Worm (Caenorhabditis elegans) whole organism, early embryonic: ENCODE measurements around the gene C28D4.7.

Experiments used
- B0310.2 ChIP-seq: sonication (generic microtip); optimal IDR thresholded peaks from 2 replicates; lab custom pipeline; 2016; ENCODE audit warnings: mild to moderate bottlenecking, missing genetic modification characterization, missing compliant biosample characterization
- F13C5.2 ChIP-seq: sonication (generic microtip); optimal IDR thresholded peaks from 2 replicates; lab custom pipeline; 2017; ENCODE audit warnings: mild to moderate bottlenecking, missing genetic modification characterization, inconsistent platforms, missing compliant biosample characterization
- aly-1 ChIP-seq: sonication (generic microtip); optimal IDR thresholded peaks from 2 replicates; lab custom pipeline; 2016; ENCODE audit warnings: missing genetic modification characterization, missing compliant biosample characterization
- ama-1 ChIP-seq: fragments of 150-350 bp; optimal IDR thresholded peaks from 2 replicates; lab custom pipeline; 2014
- ceh-13 ChIP-seq: fragments of 200-800 bp; sonication (Bioruptor generic); optimal IDR thresholded peaks from 2 replicates; lab custom pipeline; 2018; ENCODE audit warnings: mild to moderate bottlenecking, missing genetic modification characterization, missing compliant biosample characterization
- ceh-36 ChIP-seq: sonication (generic microtip); optimal IDR thresholded peaks from 2 replicates; lab custom pipeline; 2016; ENCODE audit warnings: missing genetic modification characterization, inconsistent platforms, missing compliant biosample characterization
- ets-7 ChIP-seq: sonication (generic microtip); optimal IDR thresholded peaks from 2 replicates; lab custom pipeline; 2016; ENCODE audit warnings: missing genotype, missing genetic modification characterization, missing compliant biosample characterization
- flt-1 ChIP-seq: fragments of 200-800 bp; sonication (Bioruptor generic); IDR thresholded peaks from 2 replicates; pipeline ENCODE4 v1.3.6; 2022; ENCODE audit warnings: missing genetic modification characterization, missing compliant biosample characterization
- hmbx-1 ChIP-seq: sonication (generic microtip); optimal IDR thresholded peaks from 2 replicates; lab custom pipeline; 2016; ENCODE audit warnings: mild to moderate bottlenecking, missing genetic modification characterization, missing compliant biosample characterization
- hmg-4 ChIP-seq: fragments of 200-800 bp; sonication (Bioruptor generic); optimal IDR thresholded peaks from 2 replicates; lab custom pipeline; 2018; ENCODE audit warnings: mild to moderate bottlenecking, missing genetic modification characterization, missing compliant biosample characterization
- hnd-1 ChIP-seq: sonication (generic microtip); optimal IDR thresholded peaks from 2 replicates; lab custom pipeline; 2016; ENCODE audit warnings: missing genetic modification characterization, missing compliant biosample characterization
- pes-1 ChIP-seq: fragments of 200-800 bp; sonication (Bioruptor generic); IDR thresholded peaks from 2 replicates; pipeline ENCODE4 v1.3.6; 2022; ENCODE audit warnings: missing genetic modification reagents, missing genetic modification characterization, missing compliant biosample characterization
- scrt-1 ChIP-seq: fragments of 200-800 bp; sonication (Bioruptor generic); IDR thresholded peaks from 2 replicates; pipeline ENCODE4 v1.3.6; 2022; ENCODE audit warnings: missing genetic modification characterization, missing compliant biosample characterization
- sea-1 ChIP-seq: fragments of 200-800 bp; sonication (Bioruptor generic); conservative IDR thresholded peaks from 2 replicates; pipeline ENCODE4 v1.3.6; 2022; ENCODE audit warnings: missing genetic modification characterization, missing compliant biosample characterization
- tbx-11 ChIP-seq: fragments of 200-800 bp; sonication (Bioruptor generic); IDR thresholded peaks from 2 replicates; pipeline ENCODE4 v1.3.6; 2022; ENCODE audit warnings: missing genetic modification characterization, missing compliant biosample characterization
- tbx-37 ChIP-seq: fragments of 200-800 bp; sonication (Bioruptor generic); conservative IDR thresholded peaks from 2 replicates; pipeline ENCODE4 v1.3.6; 2022; ENCODE audit warnings: missing genetic modification reagents, missing genetic modification characterization, missing compliant biosample characterization
- tra-4 ChIP-seq: sonication (generic microtip); optimal IDR thresholded peaks from 2 replicates; lab custom pipeline; 2017; ENCODE audit warnings: missing genetic modification characterization, missing compliant biosample characterization

The C28D4.7 gene

ce11 chrIV:9735750-9736149 is 7.2 kb downstream of the C28D4.7 start:
- no peak for TF ChIP-seq B0310.2 (tag; lab: Kevin White, UChicago)
- TF ChIP-seq ets-7, result no peak
- TF ChIP-seq sea-1 (GFP tag; lab: Robert Waterston, UW), result no peak
- no peak for TF ChIP-seq ceh-36 (tag; lab: Kevin White, UChicago)
- TF ChIP-seq ceh-13 (GFP tag; lab: Kevin White, UChicago), result no peak
- TF ChIP-seq tra-4 (tag; lab: Kevin White, UChicago), result no peak
- TF ChIP-seq flt-1 (GFP tag; lab: Robert Waterston, UW), result no peak
- TF ChIP-seq hmbx-1 (tag; lab: Kevin White, UChicago), result no peak
- TF ChIP-seq aly-1 (tag; lab: Kevin White, UChicago), result no peak
- no peak for TF ChIP-seq tbx-11 (GFP tag; lab: Robert Waterston, UW)
- TF ChIP-seq hnd-1 (tag; lab: Kevin White, UChicago), result no peak

- TF ChIP-seq hmbx-1 (tag; lab: Kevin White, UChicago) (no peak), flt-1 (GFP tag; lab: Robert Waterston, UW) (no peak), tbx-37 (GFP tag; lab: Robert Waterston, UW) (no peak), ets-7 (no peak), tra-4 (tag; lab: Kevin White, UChicago) (no peak), ama-1 (lab: Kevin White, UChicago) (no peak), ceh-36 (tag; lab: Kevin White, UChicago) (no peak), B0310.2 (tag; lab: Kevin White, UChicago) (no peak), aly-1 (tag; lab: Kevin White, UChicago) (no peak), sea-1 (GFP tag; lab: Robert Waterston, UW) (no peak), pes-1 (GFP tag; lab: Robert Waterston, UW) (no peak)
These were observed 8.1 kb downstream of the C28D4.7 start for ce11 chrIV:9734861-9735260.

- no peak for TF ChIP-seq hmg-4
- no peak for TF ChIP-seq flt-1 (GFP tag; lab: Robert Waterston, UW)
- no peak for TF ChIP-seq pes-1 (GFP tag; lab: Robert Waterston, UW)
- no peak for TF ChIP-seq scrt-1 (GFP tag; lab: Robert Waterston, UW)
- TF ChIP-seq B0310.2 (tag; lab: Kevin White, UChicago), result no peak
- TF ChIP-seq ceh-13 (GFP tag; lab: Kevin White, UChicago), result no peak
- TF ChIP-seq tra-4 (tag; lab: Kevin White, UChicago), result no peak
- TF ChIP-seq hnd-1 (tag; lab: Kevin White, UChicago), result no peak
- TF ChIP-seq ets-7, result no peak
- no peak for TF ChIP-seq tbx-37 (GFP tag; lab: Robert Waterston, UW)
- TF ChIP-seq ama-1 (lab: Kevin White, UChicago), result no peak
- TF ChIP-seq tbx-11 (GFP tag; lab: Robert Waterston, UW), result no peak
- TF ChIP-seq sea-1 (GFP tag; lab: Robert Waterston, UW), result no peak
- TF ChIP-seq hmbx-1 (tag; lab: Kevin White, UChicago), result no peak
- no peak for TF ChIP-seq aly-1 (tag; lab: Kevin White, UChicago)
These were observed 9.0 kb downstream of the C28D4.7 start for ce11 chrIV:9733904-9734303.

- TF ChIP-seq tbx-37 (GFP tag; lab: Robert Waterston, UW) (no peak), flt-1 (GFP tag; lab: Robert Waterston, UW) (no peak), ceh-13 (GFP tag; lab: Kevin White, UChicago) (no peak), B0310.2 (tag; lab: Kevin White, UChicago) (no peak), pes-1 (GFP tag; lab: Robert Waterston, UW) (no peak), hnd-1 (tag; lab: Kevin White, UChicago) (no peak), ceh-36 (tag; lab: Kevin White, UChicago) (no peak), ama-1 (lab: Kevin White, UChicago) (no peak)
These were observed 14.6 kb downstream of the C28D4.7 start, which contains the start of gene nhr-100 for ce11 chrIV:9728376-9728775. Gene nhr-100 (plus strand): TSS chrIV:9728676.

- no peak for TF ChIP-seq ceh-36 (tag; lab: Kevin White, UChicago)
- TF ChIP-seq tra-4 (tag; lab: Kevin White, UChicago), result no peak
- TF ChIP-seq hmg-4, result no peak
- no peak for TF ChIP-seq B0310.2 (tag; lab: Kevin White, UChicago)
- TF ChIP-seq hnd-1 (tag; lab: Kevin White, UChicago), result no peak
- TF ChIP-seq pes-1 (GFP tag; lab: Robert Waterston, UW), result no peak
- TF ChIP-seq sea-1 (GFP tag; lab: Robert Waterston, UW), result no peak
- no peak for TF ChIP-seq tbx-37 (GFP tag; lab: Robert Waterston, UW)
These were observed 15.7 kb downstream of the C28D4.7 start for ce11 chrIV:9727217-9727616.

ce11 chrIV:9725468-9725985 is 17.4 kb downstream of the C28D4.7 start:
- TF ChIP-seq tbx-37 (GFP tag; lab: Robert Waterston, UW), result no peak
- no peak for TF ChIP-seq ceh-13 (GFP tag; lab: Kevin White, UChicago)
- TF ChIP-seq hmg-4, result no peak
- TF ChIP-seq tra-4 (tag; lab: Kevin White, UChicago), result no peak
- TF ChIP-seq tbx-11 (GFP tag; lab: Robert Waterston, UW), result no peak
- no peak for TF ChIP-seq pes-1 (GFP tag; lab: Robert Waterston, UW)
- TF ChIP-seq scrt-1 (GFP tag; lab: Robert Waterston, UW), result no peak
- TF ChIP-seq ets-7, result no peak
- no peak for TF ChIP-seq ama-1 (lab: Kevin White, UChicago)
- TF ChIP-seq ceh-36 (tag; lab: Kevin White, UChicago), result no peak
- TF ChIP-seq sea-1 (GFP tag; lab: Robert Waterston, UW), result no peak
- no peak for TF ChIP-seq hnd-1 (tag; lab: Kevin White, UChicago)
- TF ChIP-seq aly-1 (tag; lab: Kevin White, UChicago), result no peak
- no peak for TF ChIP-seq B0310.2 (tag; lab: Kevin White, UChicago)
- no peak for TF ChIP-seq F13C5.2 (tag; lab: Kevin White, UChicago)
- no peak for TF ChIP-seq hmbx-1 (tag; lab: Kevin White, UChicago)
- no peak for TF ChIP-seq flt-1 (GFP tag; lab: Robert Waterston, UW)

- TF ChIP-seq pes-1 (GFP tag; lab: Robert Waterston, UW) (no peak), ets-7 (no peak), hmg-4 (no peak), hnd-1 (tag; lab: Kevin White, UChicago) (no peak)
These were observed 18.0 kb downstream of the C28D4.7 start, which contains the start of the genes nhr-138 and C28D4.18 for ce11 chrIV:9724948-9725347. Gene nhr-138 (plus strand): TSS chrIV:9725251. Gene C28D4.18 (plus strand): TSS chrIV:9725280.
